Worm (Caenorhabditis elegans) whole organism, midembryonic: ENCODE data around the gene Y19D10B.6.
"Not testable (repeated sequence)": the region's sequence is repeated elsewhere in the genome, so short reads cannot be mapped to it uniquely, and the experiment has no call there.

ENCODE experiments used
- T22C8.4 ChIP-seq: fragments of 200-800 bp; sonication (Bioruptor generic); IDR thresholded peaks from 2 replicates; pipeline ENCODE4 v1.3.6; 2022; ENCODE audit warnings: missing genetic modification characterization, missing compliant biosample characterization
- cog-1 ChIP-seq: sonication (generic microtip); optimal IDR thresholded peaks from 2 replicates; lab custom pipeline; 2016; ENCODE audit warnings: missing genetic modification characterization, missing compliant biosample characterization
- flt-1 ChIP-seq: fragments of 200-800 bp; sonication (Bioruptor generic); IDR thresholded peaks from 2 replicates; pipeline ENCODE4 v1.3.6; 2022; ENCODE audit warnings: missing genetic modification characterization, missing compliant biosample characterization
- klf-2 ChIP-seq: fragments of 200-800 bp; sonication (Bioruptor generic); conservative IDR thresholded peaks from 2 replicates; pipeline ENCODE4 v1.3.6; 2022; ENCODE audit warnings: missing genetic modification reagents, missing genetic modification characterization, missing compliant biosample characterization
- med-1 ChIP-seq: sonication (generic microtip); optimal IDR thresholded peaks from 2 replicates; lab custom pipeline; 2017; ENCODE audit warnings: missing genetic modification characterization, mild to moderate bottlenecking, missing compliant biosample characterization, antibody characterized with exemption, missing genetic modification reagents; ENCODE audit not compliant: insufficient read depth
- ref-1 ChIP-seq: fragments of 200-800 bp; sonication (Bioruptor generic); conservative IDR thresholded peaks from 2 replicates; pipeline ENCODE4 v1.3.6; 2022; ENCODE audit warnings: missing genetic modification reagents, missing genetic modification characterization, missing compliant biosample characterization
- tab-1 ChIP-seq: fragments of 200-800 bp; sonication (Bioruptor generic); IDR thresholded peaks from 2 replicates; pipeline ENCODE4 v1.3.6; 2022; ENCODE audit warnings: missing genetic modification characterization, missing compliant biosample characterization
- ztf-23 ChIP-seq: fragments of 200-800 bp; sonication (Bioruptor generic); IDR thresholded peaks from 2 replicates; pipeline ENCODE4 v1.3.6; 2022; ENCODE audit warnings: missing genetic modification reagents, missing genetic modification characterization, missing compliant biosample characterization
- ztf-29 ChIP-seq: fragments of 200-800 bp; sonication (Bioruptor generic); IDR thresholded peaks from 2 replicates; pipeline ENCODE4 v1.3.6; 2022; ENCODE audit warnings: missing genetic modification reagents, missing genetic modification characterization, missing compliant biosample characterization

The Y19D10B.6 gene

DNA sequence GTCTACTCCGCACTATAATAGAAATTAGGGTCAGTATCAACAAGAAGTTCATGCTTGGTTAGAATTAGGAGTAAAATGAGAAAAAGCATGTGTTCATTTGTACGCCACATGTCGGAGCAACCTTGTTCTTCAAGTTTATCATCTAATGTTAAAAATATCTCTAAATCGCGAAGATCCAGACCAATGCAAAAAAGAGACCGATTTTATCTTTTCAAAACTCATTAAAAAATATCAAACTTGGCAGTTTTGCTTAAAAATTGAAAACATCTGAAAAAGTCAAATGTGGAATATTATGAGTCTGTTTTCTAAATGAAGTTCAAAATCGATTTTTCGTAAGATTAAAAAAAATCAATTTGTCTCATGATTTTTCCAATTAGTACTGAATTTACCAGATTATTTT lies at the start of gene Y19D10B.6:
Gene Y19D10B.6, minus strand, starts transcription at position 101 of the 400 bp plus-strand sequence.
- not testable (repeated sequence) for TF ChIP-seq klf-2 (GFP tag; lab: Robert Waterston, UW); flt-1 (GFP tag; lab: Robert Waterston, UW); med-1 (GFP tag; lab: Kevin White, UChicago)

- no peak for TF ChIP-seq cog-1 (tag; lab: Kevin White, UChicago)
- TF ChIP-seq ref-1 (GFP tag; lab: Robert Waterston, UW): no peak
- no peak for TF ChIP-seq med-1 (GFP tag; lab: Kevin White, UChicago)
- no peak for TF ChIP-seq flt-1 (GFP tag; lab: Robert Waterston, UW)
- TF ChIP-seq ztf-23: no peak
- no peak for TF ChIP-seq ztf-29 (GFP tag; lab: Robert Waterston, UW)
- TF ChIP-seq T22C8.4 (GFP tag; lab: Robert Waterston, UW): no peak
- TF ChIP-seq klf-2 (GFP tag; lab: Robert Waterston, UW): no peak
- TF ChIP-seq tab-1 (GFP tag; lab: Robert Waterston, UW): no peak
Measured at ce11 chrV:2343572-2343971, 22.7 kb upstream of the Y19D10B.6 start.

ce11 chrV:2342083-2342482 lies 21.2 kb upstream of the Y19D10B.6 start:
- no peak for TF ChIP-seq med-1 (GFP tag; lab: Kevin White, UChicago)
- TF ChIP-seq ztf-29 (GFP tag; lab: Robert Waterston, UW): no peak
- TF ChIP-seq ref-1 (GFP tag; lab: Robert Waterston, UW): no peak
- TF ChIP-seq T22C8.4 (GFP tag; lab: Robert Waterston, UW): no peak
- no peak for TF ChIP-seq tab-1 (GFP tag; lab: Robert Waterston, UW)
- TF ChIP-seq flt-1 (GFP tag; lab: Robert Waterston, UW): no peak
- TF ChIP-seq cog-1 (tag; lab: Kevin White, UChicago): no peak
- no peak for TF ChIP-seq klf-2 (GFP tag; lab: Robert Waterston, UW)
- TF ChIP-seq ztf-23: no peak

DNA sequence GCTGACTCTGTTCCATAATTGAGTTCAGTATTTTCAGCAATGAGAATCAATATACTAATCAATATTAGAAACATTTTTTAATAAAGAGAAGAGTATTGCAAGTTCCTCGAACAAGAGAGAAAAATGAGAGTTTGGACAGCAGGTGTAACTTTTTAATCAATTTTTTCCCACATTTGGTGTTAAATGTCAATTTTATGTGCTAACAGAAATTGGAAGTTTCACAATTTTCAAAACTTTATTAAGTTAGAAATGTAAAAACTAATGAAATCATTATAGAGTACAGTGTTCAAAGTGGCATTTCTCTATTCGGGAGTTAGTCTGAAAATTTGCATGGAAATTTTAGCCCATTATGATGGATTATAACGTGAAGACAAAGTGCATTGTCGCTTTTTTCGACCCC lies 20.4 kb upstream of the Y19D10B.6 start, which contains the start of gene irld-30:
Gene irld-30, minus strand, starts transcription at position 101 of the 400 bp plus-strand sequence.
- TF ChIP-seq med-1 (GFP tag; lab: Kevin White, UChicago) (no peak), klf-2 (GFP tag; lab: Robert Waterston, UW) (no peak), T22C8.4 (GFP tag; lab: Robert Waterston, UW) (no peak), ref-1 (GFP tag; lab: Robert Waterston, UW) (no peak), ztf-23 (no peak), flt-1 (GFP tag; lab: Robert Waterston, UW) (no peak), tab-1 (GFP tag; lab: Robert Waterston, UW) (no peak), ztf-29 (GFP tag; lab: Robert Waterston, UW) (no peak), cog-1 (tag; lab: Kevin White, UChicago) (no peak)

ce11 chrV:2338538-2338937 lies 17.6 kb upstream of the Y19D10B.6 start, which contains the start of gene irld-29:
Gene irld-29, minus strand, starts transcription at chrV:2338638.
- TF ChIP-seq klf-2 (GFP tag; lab: Robert Waterston, UW) (no peak), flt-1 (GFP tag; lab: Robert Waterston, UW) (no peak), tab-1 (GFP tag; lab: Robert Waterston, UW) (no peak), ztf-29 (GFP tag; lab: Robert Waterston, UW) (no peak), cog-1 (tag; lab: Kevin White, UChicago) (no peak), med-1 (GFP tag; lab: Kevin White, UChicago) (no peak), ref-1 (GFP tag; lab: Robert Waterston, UW) (no peak), T22C8.4 (GFP tag; lab: Robert Waterston, UW) (no peak), ztf-23 (no peak)

DNA sequence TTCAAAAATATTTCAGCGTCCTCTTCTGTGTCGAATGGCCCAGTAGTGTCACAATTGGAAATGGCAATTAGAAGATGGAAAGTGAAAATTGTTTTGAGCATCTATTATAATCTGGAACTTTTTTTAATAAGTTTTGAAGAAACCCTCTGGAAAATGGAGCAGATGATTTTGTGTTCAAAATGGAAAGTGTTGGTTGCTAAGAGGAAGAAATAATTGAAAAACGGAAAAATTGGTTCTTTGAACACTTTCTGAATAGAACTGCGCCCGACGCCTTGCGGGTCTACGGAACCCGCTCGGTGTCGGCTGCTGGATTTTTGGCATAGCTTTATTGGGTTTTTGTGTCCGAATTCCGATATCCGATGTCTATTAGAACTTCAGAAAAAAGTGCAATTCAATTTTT lies 15.2 kb upstream of the Y19D10B.6 start, which contains the start of gene irld-28:
Gene irld-28, minus strand, starts transcription at position 101 of the 400 bp plus-strand sequence.
- TF ChIP-seq tab-1 (GFP tag; lab: Robert Waterston, UW) (no peak), klf-2 (GFP tag; lab: Robert Waterston, UW) (no peak), ztf-23 (no peak), ref-1 (GFP tag; lab: Robert Waterston, UW) (no peak)

- TF ChIP-seq tab-1 (GFP tag; lab: Robert Waterston, UW); ref-1 (GFP tag; lab: Robert Waterston, UW); med-1 (GFP tag; lab: Kevin White, UChicago): not testable (repeated sequence)
Measured at ce11 chrV:2331616-2332015, 10.7 kb upstream of the Y19D10B.6 start, which contains the start of gene irld-32. Gene irld-32, plus strand, starts transcription at chrV:2331916.

DNA sequence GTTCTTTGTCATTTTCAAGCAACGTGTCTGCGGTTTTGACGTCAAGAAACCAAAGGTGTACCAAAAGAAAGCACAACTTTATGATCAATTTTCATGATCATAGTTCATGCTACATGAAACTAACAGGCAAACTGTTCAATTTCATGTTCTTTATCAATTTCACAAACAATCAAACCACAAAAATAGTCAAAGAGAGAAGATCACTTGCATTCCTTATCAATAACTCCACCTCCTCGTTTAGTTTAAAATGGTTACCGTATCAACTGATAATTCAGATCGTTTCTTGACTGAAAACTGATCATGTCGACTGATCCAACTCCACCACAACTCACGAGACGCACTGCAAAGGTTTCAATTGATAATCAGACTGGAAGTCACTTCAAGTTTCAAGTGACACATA lies 9.2 kb upstream of the Y19D10B.6 start, which contains the start of gene pud-1.1:
Gene pud-1.1, plus strand, starts transcription at position 301 of the 400 bp plus-strand sequence.
- TF ChIP-seq ztf-29, T22C8.4, flt-1 (GFP tag; lab: Robert Waterston, UW): not testable (repeated sequence)

- TF ChIP-seq T22C8.4 (GFP tag; lab: Robert Waterston, UW): no peak
- no peak for TF ChIP-seq klf-2 (GFP tag; lab: Robert Waterston, UW)
- TF ChIP-seq med-1 (GFP tag; lab: Kevin White, UChicago): no peak
Measured at ce11 chrV:2327124-2327523, 6.2 kb upstream of the Y19D10B.6 start.

- TF ChIP-seq ztf-29 (GFP tag; lab: Robert Waterston, UW) (no peak), T22C8.4 (GFP tag; lab: Robert Waterston, UW) (no peak), ref-1 (GFP tag; lab: Robert Waterston, UW) (no peak), tab-1 (GFP tag; lab: Robert Waterston, UW) (no peak), flt-1 (GFP tag; lab: Robert Waterston, UW) (no peak), cog-1 (tag; lab: Kevin White, UChicago) (no peak), med-1 (GFP tag; lab: Kevin White, UChicago) (no peak), ztf-23 (no peak), klf-2 (GFP tag; lab: Robert Waterston, UW) (no peak)
Measured at ce11 chrV:2326378-2326777, 5.5 kb upstream of the Y19D10B.6 start, which contains the start of gene pud-4. Gene pud-4, plus strand, starts transcription at chrV:2326678.
